Fruit fly (Drosophila melanogaster): ENCODE measurements around the gene CG32547.

- TF ChIP-seq pdm3 (GFP tag; optimal IDR thresholded peaks at IDR 0.05) (no peak), Eip78C (GFP tag) (peak; percentile 9)
Measured at dm6 chrX:18515205-18515921, 36.1 kb upstream of the CG32547 start, which contains the start of the genes Bx and HisRS.

Measured in whole organism, prepupa.